Worm (Caenorhabditis elegans) whole organism, late embryonic: ENCODE data around the gene T17H7.7.

Experiments used
- ceh-24 ChIP-seq: sonication (generic microtip); optimal IDR thresholded peaks from 2 replicates; lab custom pipeline; 2016; ENCODE audit warnings: mild to moderate bottlenecking, missing genetic modification characterization, missing compliant biosample characterization
- ceh-6 ChIP-seq: fragments of 200-800 bp; sonication (Bioruptor generic); optimal IDR thresholded peaks from 2 replicates; lab custom pipeline; 2018; ENCODE audit warnings: mild to moderate bottlenecking, missing genetic modification characterization, missing compliant biosample characterization
- fkh-10 ChIP-seq: fragments of 150-350 bp; optimal IDR thresholded peaks from 2 replicates; lab custom pipeline; 2014; ENCODE audit warnings: missing biosample characterization, missing genetic modification reagents, missing genetic modification characterization
- hlh-30 ChIP-seq: sonication (generic microtip); optimal IDR thresholded peaks from 2 replicates; lab custom pipeline; 2017; ENCODE audit warnings: antibody characterized with exemption, missing genetic modification characterization, missing compliant biosample characterization; ENCODE audit not compliant: insufficient read depth
- nhr-11 ChIP-seq: fragments of 150-350 bp; optimal IDR thresholded peaks from 2 replicates; lab custom pipeline; 2014; ENCODE audit warnings: missing biosample characterization, missing genetic modification characterization
- sox-2 ChIP-seq: fragments of 200-800 bp; sonication (Bioruptor generic); IDR thresholded peaks from 2 replicates; pipeline ENCODE4 v1.3.6; 2022; ENCODE audit warnings: missing genetic modification reagents, missing genetic modification characterization, missing compliant biosample characterization

- no peak for TF ChIP-seq fkh-10 (GFP tag; lab: Kevin White, UChicago)
- TF ChIP-seq nhr-11 (tag; lab: Kevin White, UChicago): no peak
- no peak for TF ChIP-seq hlh-30 (tag; lab: Kevin White, UChicago)
- no peak for TF ChIP-seq ceh-24 (tag; lab: Kevin White, UChicago)
- no peak for TF ChIP-seq sox-2 (GFP tag; lab: Robert Waterston, UW)
- no peak for TF ChIP-seq ceh-6
These were observed 15.2 kb upstream of the T17H7.7 start, which contains the start of gene cyn-6 for ce11 chrIII:773114-773513.
